Fruit fly (Drosophila melanogaster) whole organism, embryonic: ENCODE measurements around the gene CG1998.

Source experiments
- Bteb2 ChIP-seq: fragments of 200-800 bp; sonication (Bioruptor generic); optimal IDR thresholded peaks from 2 replicates; lab custom pipeline; 2016; ENCODE audit warnings: missing biosample characterization, missing genetic modification characterization
- CG1024 ChIP-seq: fragments of 200-800 bp; sonication (Bioruptor generic); IDR thresholded peaks from 2 replicates; pipeline ENCODE4 v1.3.6; 2022; ENCODE audit warnings: missing biosample characterization, missing genetic modification characterization
- CG10959 ChIP-seq: fragments of 200-800 bp; sonication (Bioruptor generic); IDR thresholded peaks from 2 replicates; pipeline ENCODE4 v1.3.6; 2022; ENCODE audit warnings: missing biosample characterization, missing genetic modification characterization
- CG11560 ChIP-seq: fragments of 200-800 bp; sonication (Bioruptor generic); IDR thresholded peaks from 3 replicates; pipeline ENCODE4 v1.3.6; 2022; ENCODE audit warnings: missing biosample characterization, missing genetic modification characterization
- CG11696 ChIP-seq: fragments of 200-800 bp; sonication (Bioruptor generic); IDR thresholded peaks from 2 replicates; pipeline ENCODE4 v1.3.6; 2022; ENCODE audit warnings: missing biosample characterization, missing genetic modification characterization
- CG12391 ChIP-seq: fragments of 200-800 bp; sonication (Bioruptor generic); optimal IDR thresholded peaks from 3 replicates; lab custom pipeline; 2018; ENCODE audit warnings: missing biosample characterization, mild to moderate bottlenecking, missing genetic modification characterization, moderate library complexity
- CG13287 ChIP-seq: fragments of 200-800 bp; sonication (Bioruptor generic); IDR thresholded peaks from 2 replicates; pipeline ENCODE4 v1.3.6; 2022; ENCODE audit warnings: missing biosample characterization, missing genetic modification characterization; ENCODE audit not compliant: partially characterized antibody
- CG1832 ChIP-seq: fragments of 200-800 bp; sonication (Bioruptor generic); optimal IDR thresholded peaks from 2 replicates; lab custom pipeline; 2017; ENCODE audit warnings: missing biosample characterization, mild to moderate bottlenecking, missing genetic modification characterization, inconsistent platforms
- CG2199 ChIP-seq: fragments of 200-800 bp; sonication (Bioruptor generic); IDR thresholded peaks from 3 replicates; pipeline ENCODE4 v1.3.6; 2022; ENCODE audit warnings: missing biosample characterization, missing genetic modification characterization
- CG2678 ChIP-seq: fragments of 200-800 bp; sonication (Bioruptor generic); optimal IDR thresholded peaks from 3 replicates; lab custom pipeline; 2019; ENCODE audit warnings: missing biosample characterization, mild to moderate bottlenecking, missing genetic modification characterization, moderate library complexity
- CG2889 ChIP-seq: fragments of 200-800 bp; sonication (Bioruptor generic); IDR thresholded peaks from 3 replicates; pipeline ENCODE4 v1.3.6; 2022; ENCODE audit warnings: missing biosample characterization, missing genetic modification characterization
- CG3281 ChIP-seq: fragments of 200-800 bp; sonication (Bioruptor generic); optimal IDR thresholded peaks from 3 replicates; lab custom pipeline; 2017; ENCODE audit warnings: missing biosample characterization, mild to moderate bottlenecking, missing genetic modification characterization
- CG3407 ChIP-seq: fragments of 200-800 bp; sonication (Bioruptor generic); optimal IDR thresholded peaks from 2 replicates; lab custom pipeline; 2018; ENCODE audit warnings: missing biosample characterization, mild to moderate bottlenecking, missing genetic modification characterization
- CG4360 ChIP-seq: fragments of 200-800 bp; sonication (Bioruptor generic); IDR thresholded peaks from 2 replicates; pipeline ENCODE4 v1.3.6; 2022; ENCODE audit warnings: missing biosample characterization, missing genetic modification characterization
- CG8290 ChIP-seq, 3 experiments: fragments of 200-800 bp; sonication (Bioruptor generic); optimal IDR thresholded peaks; 2 replicates each; lab custom pipeline; 2016 to 2019; ENCODE audit warnings: missing biosample characterization in 3 of 3, missing genetic modification characterization in 3 of 3, mild to moderate bottlenecking in 2 of 3, moderate library complexity in 1 of 3
- CG8359 ChIP-seq: fragments of 200-800 bp; sonication (Bioruptor generic); optimal IDR thresholded peaks from 2 replicates; lab custom pipeline; 2017; ENCODE audit warnings: missing biosample characterization, mild to moderate bottlenecking, missing genetic modification characterization, borderline replicate concordance
- Dad ChIP-seq: fragments of 200-800 bp; sonication (Bioruptor generic); optimal IDR thresholded peaks from 3 replicates; lab custom pipeline; 2016; ENCODE audit warnings: missing biosample characterization, missing genetic modification characterization
- Elba2 ChIP-seq: fragments of 200-800 bp; sonication (Bioruptor generic); optimal IDR thresholded peaks from 3 replicates; lab custom pipeline; 2016; ENCODE audit warnings: missing biosample characterization, missing genetic modification characterization
- GATAe ChIP-seq: fragments of 200-800 bp; sonication (Bioruptor generic); conservative IDR thresholded peaks from 2 replicates; pipeline ENCODE4 v1.3.6; 2022; ENCODE audit warnings: missing biosample characterization, missing genetic modification characterization
- HmgD ChIP-seq: fragments of 200-800 bp; sonication (Bioruptor generic); optimal IDR thresholded peaks from 3 replicates; lab custom pipeline; 2016; ENCODE audit warnings: missing biosample characterization, missing genetic modification characterization
- Lpt ChIP-seq: fragments of >200 bp; optimal IDR thresholded peaks from 2 replicates; lab custom pipeline; 2018; ENCODE audit warnings: missing biosample characterization, missing genetic modification characterization
- NfI ChIP-seq: fragments of 200-800 bp; sonication (Bioruptor generic); optimal IDR thresholded peaks from 3 replicates; lab custom pipeline; 2018; ENCODE audit warnings: missing biosample characterization, mild to moderate bottlenecking, missing genetic modification characterization, moderate library complexity
- Poxn ChIP-seq: fragments of 200-800 bp; sonication (Bioruptor generic); IDR thresholded peaks from 2 replicates; pipeline ENCODE4 v1.3.6; 2022; ENCODE audit warnings: missing biosample characterization, missing genetic modification characterization
- Ptx1 ChIP-seq: fragments of 200-800 bp; sonication (Bioruptor generic); IDR thresholded peaks from 2 replicates; pipeline ENCODE4 v1.3.6; 2022; ENCODE audit warnings: missing biosample characterization, missing genetic modification characterization
- TFAM ChIP-seq: fragments of 200-800 bp; sonication (Bioruptor generic); optimal IDR thresholded peaks from 2 replicates; lab custom pipeline; 2017; ENCODE audit warnings: missing biosample characterization, missing genetic modification characterization, inconsistent platforms
- ac ChIP-seq: fragments of 200-800 bp; sonication (Bioruptor generic); optimal IDR thresholded peaks from 3 replicates; lab custom pipeline; 2017; ENCODE audit warnings: missing biosample characterization, mild to moderate bottlenecking, missing genetic modification characterization
- bbx ChIP-seq: fragments of 200-800 bp; sonication (Bioruptor generic); IDR thresholded peaks from 2 replicates; pipeline ENCODE4 v1.3.6; 2022; ENCODE audit warnings: missing biosample characterization, missing genetic modification characterization; ENCODE audit not compliant: partially characterized antibody
- bsh ChIP-seq, 2 experiments: fragments of 200-800 bp; sonication (Bioruptor generic); optimal IDR thresholded peaks; 2 replicates each; lab custom pipeline; 2017 to 2018; ENCODE audit warnings: mild to moderate bottlenecking in 2 of 2, missing biosample characterization in 2 of 2, missing genetic modification characterization in 2 of 2, moderate library complexity in 1 of 2
- cato ChIP-seq: fragments of 200-800 bp; sonication (Bioruptor generic); optimal IDR thresholded peaks from 2 replicates; lab custom pipeline; 2016; ENCODE audit warnings: missing biosample characterization, missing genetic modification characterization, borderline replicate concordance
- croc ChIP-seq: fragments of 200-800 bp; sonication (Bioruptor generic); conservative IDR thresholded peaks from 3 replicates; pipeline ENCODE4 v1.3.6; 2022; ENCODE audit warnings: missing biosample characterization, missing genetic modification characterization
- dati ChIP-seq: fragments of 200-800 bp; sonication (Bioruptor generic); IDR thresholded peaks from 2 replicates; pipeline ENCODE4 v1.3.6; 2022; ENCODE audit warnings: missing biosample characterization, missing genetic modification characterization
- exex ChIP-seq: fragments of 200-800 bp; sonication (Bioruptor generic); optimal IDR thresholded peaks from 4 replicates; lab custom pipeline; 2018; ENCODE audit warnings: missing biosample characterization, mild to moderate bottlenecking, missing genetic modification characterization, moderate library complexity
- gfzf ChIP-seq: fragments of 200-800 bp; sonication (Bioruptor generic); optimal IDR thresholded peaks from 2 replicates; lab custom pipeline; 2016; ENCODE audit warnings: missing biosample characterization, mild to moderate bottlenecking, missing genetic modification characterization, moderate library complexity
- grn ChIP-seq: fragments of 200-800 bp; sonication (Bioruptor generic); optimal IDR thresholded peaks from 3 replicates; lab custom pipeline; 2017; ENCODE audit warnings: missing biosample characterization, missing genetic modification characterization
- gsb-n ChIP-seq: fragments of 200-800 bp; sonication (Bioruptor generic); optimal IDR thresholded peaks from 3 replicates; lab custom pipeline; 2018; ENCODE audit warnings: missing biosample characterization, mild to moderate bottlenecking, missing genetic modification characterization
- hb ChIP-seq: fragments of 200-800 bp; sonication (Bioruptor generic); IDR thresholded peaks from 3 replicates; pipeline ENCODE4 v1.3.6; 2022; ENCODE audit warnings: missing biosample characterization, missing genetic modification characterization; ENCODE audit not compliant: partially characterized antibody
- mirr ChIP-seq: fragments of 200-800 bp; sonication (Bioruptor generic); optimal IDR thresholded peaks from 3 replicates; lab custom pipeline; 2018; ENCODE audit warnings: missing biosample characterization, mild to moderate bottlenecking, missing genetic modification characterization
- mld ChIP-seq: fragments of 200-800 bp; sonication (Bioruptor generic); IDR thresholded peaks from 3 replicates; pipeline ENCODE4 v1.3.6; 2022; ENCODE audit warnings: missing biosample characterization, missing genetic modification characterization; ENCODE audit not compliant: partially characterized antibody
- onecut ChIP-seq: fragments of 200-800 bp; sonication (Bioruptor generic); IDR thresholded peaks from 2 replicates; pipeline ENCODE4 v1.3.6; 2022; ENCODE audit warnings: missing biosample characterization, missing genetic modification characterization
- pho ChIP-seq: fragments of 200-800 bp; sonication (Bioruptor generic); optimal IDR thresholded peaks from 2 replicates; lab custom pipeline; 2016; ENCODE audit warnings: missing biosample characterization, missing genetic modification characterization
- prd ChIP-seq, 3 experiments: fragments of >200 bp in 2 of 3; fragments of 200-800 bp in 1 of 3; sonication (Bioruptor generic) in 1 of 3; optimal IDR thresholded peaks in 2 of 3; IDR thresholded peaks in 1 of 3; 2 replicates in 2 of 3; 3 replicates in 1 of 3; pipeline versions ENCODE4 v1.3.6 to Lab custom; 2017 to 2022; ENCODE audit warnings: missing biosample characterization in 1 of 3, missing genetic modification characterization in 1 of 3
- pzg ChIP-seq: fragments of 200-800 bp; sonication (Bioruptor generic); optimal IDR thresholded peaks from 3 replicates; lab custom pipeline; 2018; ENCODE audit warnings: missing biosample characterization, mild to moderate bottlenecking, missing genetic modification characterization, moderate library complexity
- sens-2 ChIP-seq: fragments of 200-800 bp; sonication (Bioruptor generic); IDR thresholded peaks from 2 replicates; pipeline ENCODE4 v1.3.6; 2022; ENCODE audit warnings: missing biosample characterization, missing genetic modification characterization
- tio ChIP-seq: fragments of 200-800 bp; sonication (Bioruptor generic); optimal IDR thresholded peaks from 2 replicates; lab custom pipeline; 2017; ENCODE audit warnings: missing biosample characterization, missing genetic modification characterization, inconsistent platforms
- tll ChIP-seq, 2 experiments: fragments of 200-800 bp in 1 of 2; fragments of >200 bp in 1 of 2; sonication (Bioruptor generic) in 1 of 2; optimal IDR thresholded peaks; 2 replicates each; lab custom pipeline; 2017 to 2019; ENCODE audit warnings: missing biosample characterization in 2 of 2, missing genetic modification characterization in 2 of 2, mild to moderate bottlenecking in 1 of 2, moderate library complexity in 1 of 2
- trem ChIP-seq: fragments of 200-800 bp; optimal IDR thresholded peaks from 3 replicates; lab custom pipeline; 2019; ENCODE audit warnings: missing biosample characterization, mild to moderate bottlenecking, missing genetic modification characterization, moderate library complexity
- tup ChIP-seq: fragments of 200-800 bp; sonication (Bioruptor generic); optimal IDR thresholded peaks from 2 replicates; lab custom pipeline; 2016; ENCODE audit warnings: missing biosample characterization, mild to moderate bottlenecking, missing genetic modification characterization, moderate library complexity
- vnd ChIP-seq: fragments of 200-800 bp; sonication (Bioruptor generic); IDR thresholded peaks from 3 replicates; pipeline ENCODE4 v1.3.6; 2022; ENCODE audit warnings: missing biosample characterization, missing genetic modification characterization; ENCODE audit not compliant: partially characterized antibody
- vvl ChIP-seq: fragments of 200-800 bp; sonication (Bioruptor generic); IDR thresholded peaks from 2 replicates; pipeline ENCODE4 v1.3.6; 2022; ENCODE audit warnings: missing biosample characterization, missing genetic modification characterization

The CG1998 gene

dm6 chrX:13368149-13368548 lies 44.7 kb downstream of the CG1998 start, which contains the start of gene dmrt11E (continued):
- TF ChIP-seq mld (GFP tag; lab: Robert Waterston, UW) (no peak), trem (tag; lab: Kevin White, UChicago) (peak; percentile 65), HmgD (GFP tag; lab: Kevin White, UChicago) (no peak), tll (GFP tag; optimal IDR thresholded peaks at IDR 0.05; lab: Kevin White, UChicago) (no peak), gsb-n (tag; lab: Kevin White, UChicago) (peak; percentile 70), CG3407 (GFP tag; lab: Kevin White, UChicago) (peak; percentile 54), mirr (no peak), GATAe (GFP tag; lab: Robert Waterston, UW) (no peak), pzg (GFP tag; lab: Kevin White, UChicago) (no peak), prd (optimal IDR thresholded peaks at IDR 0.05; lab: Kevin White, UChicago) (no peak), prd (GFP tag; IDR thresholded peaks at IDR 0.05; lab: Robert Waterston, UW) (peak; percentile 74; the same call in 2 of the 3 replicates), sens-2 (GFP tag; lab: Robert Waterston, UW) (0 out of 2 replicates have a peak, but pooled peaks have one; percentile 8), TFAM (GFP tag; lab: Kevin White, UChicago) (no peak), vvl (peak; percentile 88), bsh (GFP tag; optimal IDR thresholded peaks at IDR 0.05; lab: Kevin White, UChicago) (peak in 1 of 2 experiments; percentile 88), CG1024 (GFP tag; lab: Robert Waterston, UW) (peak; percentile 54), NfI (GFP tag; lab: Kevin White, UChicago) (peak; percentile 8), Dad (no peak), tup (GFP tag; lab: Kevin White, UChicago) (no peak), gfzf (GFP tag; lab: Kevin White, UChicago) (no peak), CG8290 (GFP tag; optimal IDR thresholded peaks at IDR 0.05; lab: Kevin White, UChicago) (peak; percentile 22), CG8290 (tag; optimal IDR thresholded peaks at IDR 0.05; lab: Kevin White, UChicago) (no peak), dati (GFP tag; lab: Robert Waterston, UW) (0 out of 2 replicates have a peak, but pooled peaks have one; percentile 33), CG10959 (GFP tag; lab: Robert Waterston, UW) (peak; percentile 72), CG11696 (GFP tag; lab: Robert Waterston, UW) (0 out of 2 replicates have a peak, but pooled peaks have one; percentile 28), CG4360 (GFP tag; lab: Robert Waterston, UW) (no peak), CG12391 (tag; lab: Kevin White, UChicago) (peak; percentile 76), CG2889 (GFP tag; lab: Robert Waterston, UW) (no peak), Ptx1 (GFP tag; lab: Robert Waterston, UW) (peak; percentile 71), hb (GFP tag; lab: Robert Waterston, UW) (no peak), Elba2 (GFP tag; lab: Kevin White, UChicago) (peak; percentile 3), Bteb2 (no peak), CG13287 (GFP tag; lab: Robert Waterston, UW) (no peak), CG3281 (GFP tag; lab: Kevin White, UChicago) (no peak), Lpt (no peak), pho (GFP tag; lab: Kevin White, UChicago) (no peak), croc (GFP tag; lab: Robert Waterston, UW) (peak; percentile 72), CG1832 (GFP tag; lab: Kevin White, UChicago) (no peak), CG2678 (peak; percentile 68), tio (GFP tag; lab: Kevin White, UChicago) (peak; percentile 22), grn (GFP tag; lab: Kevin White, UChicago) (no peak), CG2199 (GFP tag; lab: Robert Waterston, UW) (0 out of 3 replicates have a peak, but pooled peaks have one; percentile 54), CG8359 (peak; percentile 36), vnd (GFP tag; lab: Robert Waterston, UW) (no peak), bbx (GFP tag; lab: Robert Waterston, UW) (no peak), exex (no peak), cato (GFP tag; lab: Kevin White, UChicago) (no peak), ac (GFP tag; lab: Kevin White, UChicago) (peak; percentile 54), Poxn (GFP tag; lab: Robert Waterston, UW) (no peak), onecut (GFP tag; lab: Robert Waterston, UW) (0 out of 2 replicates have a peak, but pooled peaks have one; percentile 17), CG11560 (tag; lab: Robert Waterston, UW) (no peak)
